Fruit fly (Drosophila melanogaster): ENCODE data around the gene tacc.

tacc gene

dm6 chr3R:4728448-4728847 lies 20.4 kb downstream of the tacc start:
- TF ChIP-seq svp (GFP tag): peak; percentile 27
- TF ChIP-seq OdsH (GFP tag; optimal IDR thresholded peaks at IDR 0.05): no peak

- TF ChIP-seq Hr4 (GFP tag; optimal IDR thresholded peaks at IDR 0.05) (peak; percentile 26), vri (GFP tag; optimal IDR thresholded peaks at IDR 0.05) (no peak), CG31627 (GFP tag; optimal IDR thresholded peaks at IDR 0.05) (no peak), CG34406 (GFP tag; optimal IDR thresholded peaks at IDR 0.05) (no peak), Met (GFP tag; optimal IDR thresholded peaks at IDR 0.05) (no peak), CG16779 (tag; optimal IDR thresholded peaks at IDR 0.05) (no peak), dsx (GFP tag; optimal IDR thresholded peaks at IDR 0.05; ENCODE audit: poor library complexity, severe bottlenecking) (no peak), Gug (GFP tag; IDR thresholded peaks at IDR 0.05) (no peak), CG10669 (GFP tag; optimal IDR thresholded peaks at IDR 0.05) (no peak), CG9139 (GFP tag; optimal IDR thresholded peaks at IDR 0.05) (no peak), CG10631 (GFP tag; optimal IDR thresholded peaks at IDR 0.05) (no peak), Sox15 (GFP tag; optimal IDR thresholded peaks at IDR 0.05) (no peak), CG8119 (GFP tag; IDR thresholded peaks at IDR 0.05) (no peak), Eip78C (GFP tag) (peak; percentile 74), Hr39 (GFP tag; optimal IDR thresholded peaks at IDR 0.05) (no peak), Smox (GFP tag; optimal IDR thresholded peaks at IDR 0.05) (no peak), lz (GFP tag; optimal IDR thresholded peaks at IDR 0.05) (no peak), fkh (GFP tag; optimal IDR thresholded peaks at IDR 0.05) (no peak), achi (GFP tag; optimal IDR thresholded peaks at IDR 0.05) (no peak), CG8319 (GFP tag; optimal IDR thresholded peaks at IDR 0.05) (no peak), CG7368 (GFP tag; optimal IDR thresholded peaks at IDR 0.05) (no peak), svp (GFP tag) (peak; percentile 36), CG8632 (GFP tag; optimal IDR thresholded peaks at IDR 0.05) (no peak), CG6808 (GFP tag; optimal IDR thresholded peaks at IDR 0.05) (no peak), CG32006 (GFP tag; optimal IDR thresholded peaks at IDR 0.05) (no peak), spab (GFP tag; optimal IDR thresholded peaks at IDR 0.05) (no peak), Sox14 (GFP tag; optimal IDR thresholded peaks at IDR 0.05) (no peak), CG6276 (GFP tag; optimal IDR thresholded peaks at IDR 0.05) (no peak), CG6163 (GFP tag; IDR thresholded peaks at IDR 0.05) (no peak), salr (GFP tag; optimal IDR thresholded peaks at IDR 0.05) (no peak), fd59A (GFP tag; optimal IDR thresholded peaks at IDR 0.05) (no peak), CG4318 (GFP tag; optimal IDR thresholded peaks at IDR 0.05) (no peak), Eip75B (GFP tag; optimal IDR thresholded peaks at IDR 0.05) (no peak), Hr38 (GFP tag; optimal IDR thresholded peaks at IDR 0.05) (no peak), pdm3 (GFP tag; optimal IDR thresholded peaks at IDR 0.05) (peak; percentile 22), Blimp-1 (GFP tag; optimal IDR thresholded peaks at IDR 0.05) (no peak), Sox102F (GFP tag; optimal IDR thresholded peaks at IDR 0.05) (no peak), CG11294 (GFP tag; IDR thresholded peaks at IDR 0.05) (no peak), Ets21C (GFP tag; optimal IDR thresholded peaks at IDR 0.05) (no peak), CG3919 (GFP tag; optimal IDR thresholded peaks at IDR 0.05) (no peak), acj6 (GFP tag; optimal IDR thresholded peaks at IDR 0.05) (peak; percentile 11), CG11762 (GFP tag; optimal IDR thresholded peaks at IDR 0.05; ENCODE audit: insufficient read depth) (no peak), Ets96B (tag; optimal IDR thresholded peaks at IDR 0.05) (no peak), CG3032 (tag; optimal IDR thresholded peaks at IDR 0.05) (no peak), esn (GFP tag; optimal IDR thresholded peaks at IDR 0.05) (peak; percentile 20), topi (GFP tag; optimal IDR thresholded peaks at IDR 0.05) (peak; percentile 32), Eip93F (GFP tag; optimal IDR thresholded peaks at IDR 0.05) (no peak)
These were observed 22.1 kb downstream of the tacc start for dm6 chr3R:4726796-4727195.

Measured in whole organism, prepupa.